Fruit fly (Drosophila melanogaster): Measurements from ENCODE around the gene Ggt-1.

The Ggt-1 gene

DNA sequence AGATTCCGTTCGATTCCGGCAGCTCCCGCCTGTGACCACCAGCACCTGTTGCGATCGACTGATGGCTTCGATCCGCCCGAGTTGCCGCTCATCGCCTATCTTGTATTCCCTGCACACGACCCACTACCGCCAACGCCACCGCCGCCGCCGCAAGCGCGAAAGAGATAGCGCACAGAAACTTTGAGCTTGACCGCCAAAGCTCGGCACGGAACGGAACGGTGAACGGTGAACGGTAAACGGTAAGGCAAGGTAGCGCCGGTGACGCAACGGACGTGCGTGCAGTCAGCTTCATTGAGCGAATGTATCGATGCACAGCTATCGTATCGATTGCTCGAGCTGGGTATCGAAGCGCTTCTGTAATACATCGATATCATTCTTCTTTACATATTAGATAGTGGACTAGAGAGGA, at the start of gene Ggt-1 (continued):
- TF ChIP-seq Vsx1 (GFP tag; optimal IDR thresholded peaks at IDR 0.05), result no peak
- TF ChIP-seq CG17912 (GFP tag; optimal IDR thresholded peaks at IDR 0.05), result no peak
- no peak for TF ChIP-seq Mes4 (GFP tag; optimal IDR thresholded peaks at IDR 0.05)
- peak; percentile 76 for TF ChIP-seq pzg (GFP tag; optimal IDR thresholded peaks at IDR 0.05)
- TF ChIP-seq CG9932 (GFP tag; IDR thresholded peaks at IDR 0.05), result peak; percentile 14; the same call in 1 of the 2 replicates
- no peak for TF ChIP-seq Hand (GFP tag; optimal IDR thresholded peaks at IDR 0.05)
- peak; percentile 97 for TF ChIP-seq CG3995 (GFP tag; optimal IDR thresholded peaks at IDR 0.05)
- peak; percentile 92 for TF ChIP-seq CG5180 (GFP tag; optimal IDR thresholded peaks at IDR 0.05)
- TF ChIP-seq CG13287 (GFP tag; IDR thresholded peaks at IDR 0.05; ENCODE audit: partially characterized antibody), result peak; percentile 97
- no peak for TF ChIP-seq pum (GFP tag; optimal IDR thresholded peaks at IDR 0.05)
- no peak for TF ChIP-seq bsh (GFP tag; optimal IDR thresholded peaks at IDR 0.05)
- TF ChIP-seq Hr39 (optimal IDR thresholded peaks at IDR 0.05), result no peak
- no peak for TF ChIP-seq Sox100B (GFP tag; optimal IDR thresholded peaks at IDR 0.05)
- no peak for TF ChIP-seq CG6654 (GFP tag; optimal IDR thresholded peaks at IDR 0.05)
- no peak for TF ChIP-seq NC2α (GFP tag; optimal IDR thresholded peaks at IDR 0.05)
- TF ChIP-seq Doc3 (GFP tag; IDR thresholded peaks at IDR 0.05; ENCODE audit: partially characterized antibody), result peak; percentile 91
- TF ChIP-seq exex (tag; optimal IDR thresholded peaks at IDR 0.05), result no peak
- peak; percentile 76 for TF ChIP-seq inv (GFP tag; IDR thresholded peaks at IDR 0.05; ENCODE audit: partially characterized antibody)
- no peak for TF ChIP-seq CG11093 (GFP tag; IDR thresholded peaks at IDR 0.05)
- TF ChIP-seq fru (optimal IDR thresholded peaks at IDR 0.05), result no peak
- TF ChIP-seq CG1832 (GFP tag; optimal IDR thresholded peaks at IDR 0.05), result peak; percentile 57
- no peak for TF ChIP-seq TFAM (GFP tag; optimal IDR thresholded peaks at IDR 0.05)
- no peak for TF ChIP-seq Sox102F (GFP tag; optimal IDR thresholded peaks at IDR 0.05)
- TF ChIP-seq vfl (GFP tag; optimal IDR thresholded peaks at IDR 0.05), result no peak
- no peak for TF ChIP-seq ewg (GFP tag; optimal IDR thresholded peaks at IDR 0.05)
- TF ChIP-seq Eip74EF (GFP tag; optimal IDR thresholded peaks at IDR 0.05), result peak in 1 of 2 experiments; percentile 19
- no peak; the same call in 2 of the 3 replicates for TF ChIP-seq ci (GFP tag; IDR thresholded peaks at IDR 0.05)
- TF ChIP-seq CG13894 (tag; optimal IDR thresholded peaks at IDR 0.05), result peak; percentile 61
- TF ChIP-seq CG1792 (GFP tag; optimal IDR thresholded peaks at IDR 0.05), result no peak
- TF ChIP-seq CG32532 (GFP tag; IDR thresholded peaks at IDR 0.05), result peak; percentile 43; the same call in 1 of the 2 replicates
- TF ChIP-seq CG3847 (GFP tag; IDR thresholded peaks at IDR 0.05), result 0 out of 2 replicates have a peak, but pooled peaks have one; percentile 25
- TF ChIP-seq Oli (tag; optimal IDR thresholded peaks at IDR 0.05), result no peak
- TF ChIP-seq jumu (GFP tag; optimal IDR thresholded peaks at IDR 0.05), result no peak
- no peak for TF ChIP-seq rib (GFP tag; IDR thresholded peaks at IDR 0.05)
- TF ChIP-seq CG34376 (GFP tag; optimal IDR thresholded peaks at IDR 0.05), result peak; percentile 35
- TF ChIP-seq az2 (GFP tag; optimal IDR thresholded peaks at IDR 0.05), result no peak
- peak; percentile 83 for TF ChIP-seq BEAF-32 (GFP tag; optimal IDR thresholded peaks at IDR 0.05)
- no peak for TF ChIP-seq pan (optimal IDR thresholded peaks at IDR 0.05)
- TF ChIP-seq pan (GFP tag; optimal IDR thresholded peaks at IDR 0.05 in 1 of 2, IDR thresholded peaks at IDR 0.05 in 1 of 2), result no peak
- no peak for TF ChIP-seq CG17829 (tag; optimal IDR thresholded peaks at IDR 0.05)
- TF ChIP-seq sug (tag; optimal IDR thresholded peaks at IDR 0.05), result peak; percentile 46
- peak; percentile 69 for TF ChIP-seq CG10543 (GFP tag; optimal IDR thresholded peaks at IDR 0.05)
- no peak for TF ChIP-seq CG4424 (GFP tag; optimal IDR thresholded peaks at IDR 0.05)
- TF ChIP-seq CG12391 (tag; optimal IDR thresholded peaks at IDR 0.05), result no peak
- no peak for TF ChIP-seq pnt (GFP tag; optimal IDR thresholded peaks at IDR 0.05)
- TF ChIP-seq CG10366 (GFP tag; IDR thresholded peaks at IDR 0.05), result no peak
- no peak for TF ChIP-seq Hsf (GFP tag; optimal IDR thresholded peaks at IDR 0.05)
- TF ChIP-seq HLHmδ (GFP tag; optimal IDR thresholded peaks at IDR 0.05), result no peak
- TF ChIP-seq corto (GFP tag; optimal IDR thresholded peaks at IDR 0.05), result no peak
- no peak for TF ChIP-seq CG11696 (GFP tag; IDR thresholded peaks at IDR 0.05)
- peak; percentile 91 for TF ChIP-seq mld (GFP tag; IDR thresholded peaks at IDR 0.05; ENCODE audit: partially characterized antibody)

Data from whole organism, embryonic.